Worm (Caenorhabditis elegans) whole organism, mixed stage, embryonic: Measurements from ENCODE around the gene ugt-40.

Experiments
- M03D4.4 ChIP-seq: sonication (generic microtip); optimal IDR thresholded peaks from 2 replicates; lab custom pipeline; 2017; ENCODE audit warnings: mild to moderate bottlenecking, missing genetic modification characterization, missing compliant biosample characterization
- bed-3 ChIP-seq: fragments of 200-800 bp; sonication (Bioruptor generic); optimal IDR thresholded peaks from 3 replicates; lab custom pipeline; 2018; ENCODE audit warnings: mild to moderate bottlenecking, missing genetic modification characterization, moderate library complexity, missing compliant biosample characterization
- blmp-1 ChIP-seq: fragments of 150-350 bp; optimal IDR thresholded peaks from 2 replicates; lab custom pipeline; 2014; ENCODE audit warnings: missing biosample characterization, missing genetic modification characterization
- ceh-43 ChIP-seq: fragments of 200-800 bp; sonication (Bioruptor generic); optimal IDR thresholded peaks from 2 replicates; lab custom pipeline; 2018; ENCODE audit warnings: mild to moderate bottlenecking, missing genetic modification characterization, moderate library complexity, missing compliant biosample characterization
- cnd-1 ChIP-seq: fragments of 200-800 bp; sonication (Bioruptor generic); optimal IDR thresholded peaks from 2 replicates; lab custom pipeline; 2018; ENCODE audit warnings: mild to moderate bottlenecking, missing genetic modification characterization, missing compliant biosample characterization
- drap-1 ChIP-seq: fragments of 200-800 bp; sonication (Bioruptor generic); optimal IDR thresholded peaks from 3 replicates; lab custom pipeline; 2018; ENCODE audit warnings: mild to moderate bottlenecking, missing genetic modification characterization, missing compliant biosample characterization
- elt-1 ChIP-seq: sonication (generic microtip); optimal IDR thresholded peaks from 2 replicates; lab custom pipeline; 2017; ENCODE audit warnings: missing genetic modification characterization, mild to moderate bottlenecking, missing compliant biosample characterization, antibody characterized with exemption, moderate library complexity, borderline replicate concordance; ENCODE audit not compliant: insufficient read depth
- flh-1 ChIP-seq: fragments of 200-800 bp; sonication (Bioruptor generic); optimal IDR thresholded peaks from 2 replicates; lab custom pipeline; 2018; ENCODE audit warnings: mild to moderate bottlenecking, missing genetic modification characterization, moderate library complexity, missing compliant biosample characterization
- ham-2 ChIP-seq: fragments of 200-800 bp; sonication (Bioruptor generic); optimal IDR thresholded peaks from 2 replicates; lab custom pipeline; 2018; ENCODE audit warnings: mild to moderate bottlenecking, missing genetic modification characterization, missing compliant biosample characterization
- hlh-1 ChIP-seq: fragments of 150-350 bp; optimal IDR thresholded peaks from 2 replicates; lab custom pipeline; 2014; ENCODE audit warnings: missing biosample characterization, missing genetic modification reagents, missing genetic modification characterization
- lin-32 ChIP-seq: fragments of 200-800 bp; sonication (Bioruptor generic); optimal IDR thresholded peaks from 2 replicates; lab custom pipeline; 2018; ENCODE audit warnings: mild to moderate bottlenecking, missing genetic modification characterization, missing compliant biosample characterization
- lsy-2 ChIP-seq: fragments of 150-350 bp; optimal IDR thresholded peaks from 2 replicates; lab custom pipeline; 2014; ENCODE audit warnings: missing biosample characterization, missing genetic modification characterization
- mab-5 ChIP-seq: fragments of 150-350 bp; optimal IDR thresholded peaks from 2 replicates; lab custom pipeline; 2014; ENCODE audit warnings: missing biosample characterization, missing genetic modification characterization
- mep-1 ChIP-seq: fragments of 150-350 bp; optimal IDR thresholded peaks from 2 replicates; lab custom pipeline; 2017; ENCODE audit warnings: missing biosample characterization, missing genetic modification reagents, missing genetic modification characterization, inconsistent platforms
- nhr-12 ChIP-seq: fragments of 150-350 bp; optimal IDR thresholded peaks from 2 replicates; lab custom pipeline; 2014; ENCODE audit warnings: missing biosample characterization, missing genetic modification characterization
- nhr-2 ChIP-seq: fragments of 150-350 bp; optimal IDR thresholded peaks from 2 replicates; lab custom pipeline; 2014; ENCODE audit warnings: missing biosample characterization, missing genetic modification characterization
- nhr-237 ChIP-seq: fragments of 150-350 bp; optimal IDR thresholded peaks from 2 replicates; lab custom pipeline; 2014; ENCODE audit warnings: missing biosample characterization, missing genetic modification characterization
- nhr-28 ChIP-seq: fragments of 150-350 bp; optimal IDR thresholded peaks from 2 replicates; lab custom pipeline; 2014; ENCODE audit warnings: missing biosample characterization, missing genetic modification characterization
- nhr-76 ChIP-seq: sonication (generic microtip); optimal IDR thresholded peaks from 2 replicates; lab custom pipeline; 2017; ENCODE audit warnings: missing biosample characterization, missing genetic modification characterization
- sem-2 ChIP-seq: fragments of 200-800 bp; sonication (Bioruptor generic); optimal IDR thresholded peaks from 2 replicates; lab custom pipeline; 2018; ENCODE audit warnings: mild to moderate bottlenecking, missing genetic modification characterization, missing compliant biosample characterization
- snpc-4 ChIP-seq: fragments of 150-350 bp; optimal IDR thresholded peaks from 2 replicates; lab custom pipeline; 2014; ENCODE audit warnings: missing biosample characterization, missing genetic modification characterization
- sptf-1 ChIP-seq: sonication (generic microtip); optimal IDR thresholded peaks from 2 replicates; lab custom pipeline; 2017; ENCODE audit warnings: mild to moderate bottlenecking, missing genetic modification characterization, moderate library complexity, missing compliant biosample characterization
- tbx-8 ChIP-seq: fragments of 200-800 bp; sonication (Bioruptor generic); optimal IDR thresholded peaks from 2 replicates; lab custom pipeline; 2018; ENCODE audit warnings: mild to moderate bottlenecking, missing genetic modification characterization, moderate library complexity, missing compliant biosample characterization
- unc-120 ChIP-seq: sonication (generic microtip); optimal IDR thresholded peaks from 2 replicates; lab custom pipeline; 2017; ENCODE audit warnings: missing genetic modification characterization, missing compliant biosample characterization; ENCODE audit not compliant: poor library complexity, severe bottlenecking
- unc-39 ChIP-seq: fragments of 150-350 bp; optimal IDR thresholded peaks from 2 replicates; lab custom pipeline; 2014; ENCODE audit warnings: missing biosample characterization, missing genetic modification characterization
- unc-62 ChIP-seq: fragments of 150-350 bp; optimal IDR thresholded peaks from 2 replicates; lab custom pipeline; 2014; ENCODE audit warnings: missing biosample characterization, missing genetic modification reagents, missing genetic modification characterization
- zip-8 ChIP-seq: fragments of 150-350 bp; optimal IDR thresholded peaks from 2 replicates; lab custom pipeline; 2014; ENCODE audit warnings: missing biosample characterization, missing genetic modification characterization
- ztf-11 ChIP-seq: fragments of 150-350 bp; optimal IDR thresholded peaks from 2 replicates; lab custom pipeline; 2014; ENCODE audit warnings: missing biosample characterization, missing genetic modification characterization

ugt-40 gene

ce11 chrV:7141864-7142263 lies at the start of gene ugt-40:
Gene ugt-40, minus strand, starts transcription at chrV:7141964.
- no peak for TF ChIP-seq ztf-11 (tag; lab: Kevin White, UChicago)
- TF ChIP-seq sptf-1 (tag; lab: Kevin White, UChicago) = no peak
- TF ChIP-seq M03D4.4 (tag; lab: Kevin White, UChicago) = no peak
- TF ChIP-seq ceh-43 (GFP tag; lab: Kevin White, UChicago) = no peak
- no peak for TF ChIP-seq snpc-4
- TF ChIP-seq blmp-1 (tag; lab: Kevin White, UChicago) = no peak
- TF ChIP-seq ham-2 = no peak
- no peak for TF ChIP-seq flh-1
- TF ChIP-seq nhr-28 (tag; lab: Kevin White, UChicago) = no peak

- no peak for TF ChIP-seq blmp-1 (tag; lab: Kevin White, UChicago)
- no peak for TF ChIP-seq ham-2
- no peak for TF ChIP-seq ceh-43 (GFP tag; lab: Kevin White, UChicago)
- TF ChIP-seq, all 35 proteins: peak for 0
Measured at ce11 chrV:7187295-7187694, 45.5 kb upstream of the ugt-40 start.

ce11 chrV:7186599-7186998 lies 44.8 kb upstream of the ugt-40 start:
- TF ChIP-seq lin-32 (GFP tag; lab: Kevin White, UChicago) (no peak), mep-1 (tag; lab: Kevin White, UChicago) (no peak), sem-2 (no peak), hlh-1 (tag; lab: Kevin White, UChicago) (no peak), nhr-28 (tag; lab: Kevin White, UChicago) (no peak), sptf-1 (tag; lab: Kevin White, UChicago) (no peak), nhr-12 (tag; lab: Kevin White, UChicago) (no peak), drap-1 (GFP tag; lab: Kevin White, UChicago) (no peak), zip-8 (tag; lab: Kevin White, UChicago) (no peak), mab-5 (tag; lab: Kevin White, UChicago) (no peak), bed-3 (GFP tag; lab: Kevin White, UChicago) (no peak), ham-2 (no peak), tbx-8 (GFP tag; lab: Kevin White, UChicago) (no peak)

- TF ChIP-seq unc-62 (GFP tag; lab: Kevin White, UChicago) = no peak
- TF ChIP-seq nhr-28 (tag; lab: Kevin White, UChicago) = no peak
- no peak for TF ChIP-seq ztf-11 (tag; lab: Kevin White, UChicago)
- TF ChIP-seq ham-2 = no peak
- no peak for TF ChIP-seq cnd-1 (tag; lab: Kevin White, UChicago)
- no peak for TF ChIP-seq unc-120 (tag; lab: Kevin White, UChicago)
- no peak for TF ChIP-seq unc-39 (tag; lab: Kevin White, UChicago)
- no peak for TF ChIP-seq lsy-2 (tag; lab: Kevin White, UChicago)
- no peak for TF ChIP-seq sptf-1 (tag; lab: Kevin White, UChicago)
- TF ChIP-seq elt-1 = no peak
- TF ChIP-seq nhr-237 (tag; lab: Kevin White, UChicago) = no peak
- no peak for TF ChIP-seq nhr-2
- no peak for TF ChIP-seq nhr-12 (tag; lab: Kevin White, UChicago)
- TF ChIP-seq drap-1 (GFP tag; lab: Kevin White, UChicago) = no peak
- no peak for TF ChIP-seq lin-32 (GFP tag; lab: Kevin White, UChicago)
- TF ChIP-seq nhr-76 (tag; lab: Kevin White, UChicago) = no peak
Measured at ce11 chrV:7184549-7184948, 42.8 kb upstream of the ugt-40 start, which contains the start of gene pitr-5. Gene pitr-5, plus strand, starts transcription at chrV:7184849.

- TF ChIP-seq nhr-237 (tag; lab: Kevin White, UChicago) (peak; percentile 9), bed-3 (GFP tag; lab: Kevin White, UChicago) (no peak)
Measured at ce11 chrV:7178843-7179242, 37.1 kb upstream of the ugt-40 start, which contains the start of gene cpsf-2. Gene cpsf-2, plus strand, starts transcription at chrV:7179172.

ce11 chrV:7175201-7175600 lies 33.4 kb upstream of the ugt-40 start, which contains the start of gene lgc-39:
Gene lgc-39, plus strand, starts transcription at chrV:7175501.
- TF ChIP-seq nhr-12 (tag; lab: Kevin White, UChicago) = no peak
